Fruit fly (Drosophila melanogaster) whole organism, embryonic: ENCODE data around the gene CG14269.

Experiments used
- CG10274 ChIP-seq: fragments of 200-800 bp; sonication (Bioruptor generic); optimal IDR thresholded peaks from 3 replicates; lab custom pipeline; 2017; ENCODE audit warnings: missing biosample characterization, mild to moderate bottlenecking, missing genetic modification characterization
- CG11093 ChIP-seq: fragments of 200-800 bp; sonication (Bioruptor generic); IDR thresholded peaks from 3 replicates; pipeline ENCODE4 v1.3.6; 2022; ENCODE audit warnings: missing biosample characterization, missing genetic modification characterization
- CG11456 ChIP-seq: fragments of 200-800 bp; sonication (Bioruptor generic); IDR thresholded peaks from 3 replicates; pipeline ENCODE4 v1.3.6; 2022; ENCODE audit warnings: missing biosample characterization, missing genetic modification characterization
- CG12219 ChIP-seq: fragments of 200-800 bp; sonication (Bioruptor generic); optimal IDR thresholded peaks from 3 replicates; lab custom pipeline; 2018; ENCODE audit warnings: missing biosample characterization, mild to moderate bottlenecking, missing genetic modification characterization
- CG14667 ChIP-seq: fragments of 200-800 bp; sonication (Bioruptor generic); IDR thresholded peaks from 2 replicates; pipeline ENCODE4 v1.3.6; 2022; ENCODE audit warnings: missing biosample characterization, missing genetic modification characterization
- CG15601 ChIP-seq: fragments of 200-800 bp; sonication (Bioruptor generic); optimal IDR thresholded peaks from 3 replicates; lab custom pipeline; 2019; ENCODE audit warnings: missing biosample characterization, mild to moderate bottlenecking, missing genetic modification characterization, moderate library complexity
- CG31388 ChIP-seq: fragments of 200-800 bp; sonication (Bioruptor generic); optimal IDR thresholded peaks from 2 replicates; lab custom pipeline; 2016; ENCODE audit warnings: missing biosample characterization, missing genetic modification characterization
- CG33213 ChIP-seq: fragments of 200-800 bp; sonication (Bioruptor generic); optimal IDR thresholded peaks from 3 replicates; lab custom pipeline; 2016; ENCODE audit warnings: missing biosample characterization, missing genetic modification characterization
- CG3995 ChIP-seq: fragments of 200-800 bp; sonication (Bioruptor generic); optimal IDR thresholded peaks from 3 replicates; lab custom pipeline; 2016; ENCODE audit warnings: missing biosample characterization, missing genetic modification characterization
- CG43689 ChIP-seq: fragments of 200-800 bp; sonication (Bioruptor generic); IDR thresholded peaks from 2 replicates; pipeline ENCODE4 v1.3.6; 2022; ENCODE audit warnings: missing biosample characterization, missing genetic modification characterization
- CG4424 ChIP-seq: fragments of 200-800 bp; sonication (Bioruptor generic); optimal IDR thresholded peaks from 3 replicates; lab custom pipeline; 2016; ENCODE audit warnings: missing biosample characterization, missing genetic modification characterization
- CG4617 ChIP-seq: fragments of 200-800 bp; sonication (Bioruptor generic); optimal IDR thresholded peaks from 3 replicates; lab custom pipeline; 2016; ENCODE audit warnings: missing biosample characterization, missing genetic modification characterization, borderline replicate concordance
- CG4707 ChIP-seq: fragments of 200-800 bp; sonication (Bioruptor generic); optimal IDR thresholded peaks from 2 replicates; lab custom pipeline; 2018; ENCODE audit warnings: missing biosample characterization, mild to moderate bottlenecking, missing genetic modification characterization, moderate library complexity
- CG5180 ChIP-seq: fragments of 200-800 bp; sonication (Bioruptor generic); optimal IDR thresholded peaks from 3 replicates; lab custom pipeline; 2017; ENCODE audit warnings: missing biosample characterization, missing genetic modification characterization, mild to moderate bottlenecking, moderate library complexity, missing genetic modification reagents
- CG6689 ChIP-seq: fragments of 200-800 bp; sonication (Bioruptor generic); IDR thresholded peaks from 2 replicates; pipeline ENCODE4 v1.3.6; 2022; ENCODE audit warnings: missing biosample characterization, missing genetic modification characterization
- CG7357 ChIP-seq: fragments of 200-800 bp; sonication (Bioruptor generic); IDR thresholded peaks from 3 replicates; pipeline ENCODE4 v1.3.6; 2022; ENCODE audit warnings: missing biosample characterization, missing genetic modification characterization
- CG7786 ChIP-seq: fragments of 200-800 bp; sonication (Bioruptor generic); optimal IDR thresholded peaks from 2 replicates; lab custom pipeline; 2016; ENCODE audit warnings: missing biosample characterization, missing genetic modification characterization
- CG8388 ChIP-seq: fragments of 200-800 bp; sonication (Bioruptor generic); optimal IDR thresholded peaks from 2 replicates; lab custom pipeline; 2019; ENCODE audit warnings: missing biosample characterization, mild to moderate bottlenecking, missing genetic modification characterization, moderate library complexity
- CG8478 ChIP-seq: fragments of >200 bp; optimal IDR thresholded peaks from 2 replicates; lab custom pipeline; 2018
- CG8944 ChIP-seq: fragments of 200-800 bp; sonication (Bioruptor generic); optimal IDR thresholded peaks from 3 replicates; lab custom pipeline; 2016; ENCODE audit warnings: missing biosample characterization, missing genetic modification characterization
- Camta ChIP-seq: fragments of 200-800 bp; sonication (Bioruptor generic); optimal IDR thresholded peaks from 2 replicates; lab custom pipeline; 2016; ENCODE audit warnings: missing biosample characterization, missing genetic modification characterization
- Dad ChIP-seq: fragments of 200-800 bp; sonication (Bioruptor generic); optimal IDR thresholded peaks from 3 replicates; lab custom pipeline; 2016; ENCODE audit warnings: missing biosample characterization, missing genetic modification characterization
- Dbx ChIP-seq: fragments of 200-800 bp; sonication (Bioruptor generic); IDR thresholded peaks from 3 replicates; pipeline ENCODE4 v1.3.6; 2022; ENCODE audit warnings: missing biosample characterization, missing genetic modification characterization
- Gsc ChIP-seq: fragments of 200-800 bp; sonication (Bioruptor generic); IDR thresholded peaks from 2 replicates; pipeline ENCODE4 v1.3.6; 2022; ENCODE audit warnings: missing biosample characterization, missing genetic modification characterization
- Hey ChIP-seq: fragments of 200-800 bp; sonication (Bioruptor generic); optimal IDR thresholded peaks from 3 replicates; lab custom pipeline; 2018; ENCODE audit warnings: missing biosample characterization, mild to moderate bottlenecking, missing genetic modification characterization
- Hr39 ChIP-seq: fragments of >200 bp; optimal IDR thresholded peaks from 2 replicates; lab custom pipeline; 2017
- Hsf ChIP-seq: fragments of 200-800 bp; sonication (Bioruptor generic); optimal IDR thresholded peaks from 3 replicates; lab custom pipeline; 2016; ENCODE audit warnings: missing biosample characterization, missing genetic modification characterization
- Neu2 ChIP-seq: fragments of 200-800 bp; sonication (Bioruptor generic); optimal IDR thresholded peaks from 3 replicates; lab custom pipeline; 2016; ENCODE audit warnings: missing biosample characterization, missing genetic modification characterization, borderline replicate concordance
- Nf-YA ChIP-seq: fragments of 200-800 bp; sonication (Bioruptor generic); IDR thresholded peaks from 2 replicates; pipeline ENCODE4 v1.3.6; 2022; ENCODE audit warnings: missing biosample characterization, missing genetic modification characterization
- Sry-δ ChIP-seq: fragments of 200-800 bp; sonication (Bioruptor generic); optimal IDR thresholded peaks from 2 replicates; lab custom pipeline; 2016; ENCODE audit warnings: missing biosample characterization, missing genetic modification characterization
- ab ChIP-seq: fragments of 200-800 bp; sonication (Bioruptor generic); optimal IDR thresholded peaks from 2 replicates; lab custom pipeline; 2016; ENCODE audit warnings: missing biosample characterization, missing genetic modification characterization
- ac ChIP-seq: fragments of 200-800 bp; sonication (Bioruptor generic); optimal IDR thresholded peaks from 3 replicates; lab custom pipeline; 2017; ENCODE audit warnings: missing biosample characterization, mild to moderate bottlenecking, missing genetic modification characterization
- ara ChIP-seq: fragments of 200-800 bp; sonication (Bioruptor generic); IDR thresholded peaks from 2 replicates; pipeline ENCODE4 v1.3.6; 2022; ENCODE audit warnings: missing biosample characterization, missing genetic modification characterization
- btn ChIP-seq: fragments of 200-800 bp; sonication (Bioruptor generic); optimal IDR thresholded peaks from 2 replicates; lab custom pipeline; 2016; ENCODE audit warnings: missing biosample characterization, missing genetic modification characterization
- caup ChIP-seq: fragments of 200-800 bp; sonication (Bioruptor generic); optimal IDR thresholded peaks from 3 replicates; lab custom pipeline; 2017; ENCODE audit warnings: missing biosample characterization, mild to moderate bottlenecking, missing genetic modification characterization, moderate library complexity; ENCODE audit not compliant: severe bottlenecking
- chinmo ChIP-seq: fragments of 200-800 bp; sonication (Bioruptor generic); IDR thresholded peaks from 4 replicates; pipeline ENCODE4 v1.3.6; 2022; ENCODE audit warnings: missing biosample characterization, missing genetic modification characterization; ENCODE audit not compliant: partially characterized antibody
- chm ChIP-seq: fragments of 200-800 bp; sonication (Bioruptor generic); IDR thresholded peaks from 2 replicates; pipeline ENCODE4 v1.3.6; 2022; ENCODE audit warnings: missing biosample characterization, missing genetic modification characterization
- da ChIP-seq: fragments of 200-800 bp; sonication (Bioruptor generic); optimal IDR thresholded peaks from 2 replicates; lab custom pipeline; 2016; ENCODE audit warnings: missing biosample characterization, missing genetic modification characterization
- dimm ChIP-seq: fragments of 200-800 bp; sonication (Bioruptor generic); IDR thresholded peaks from 2 replicates; pipeline ENCODE4 v1.3.6; 2022; ENCODE audit warnings: missing biosample characterization, missing genetic modification characterization
- en ChIP-seq: fragments of 200-800 bp; sonication (Bioruptor generic); optimal IDR thresholded peaks from 2 replicates; lab custom pipeline; 2016; ENCODE audit warnings: missing biosample characterization, missing genetic modification characterization
- gem ChIP-seq: fragments of 200-800 bp; sonication (Bioruptor generic); optimal IDR thresholded peaks from 2 replicates; lab custom pipeline; 2019; ENCODE audit warnings: missing biosample characterization, mild to moderate bottlenecking, missing genetic modification characterization, moderate library complexity
- gfzf ChIP-seq: fragments of 200-800 bp; sonication (Bioruptor generic); optimal IDR thresholded peaks from 2 replicates; lab custom pipeline; 2016; ENCODE audit warnings: missing biosample characterization, mild to moderate bottlenecking, missing genetic modification characterization, moderate library complexity
- gsb ChIP-seq: fragments of 200-800 bp; sonication (Bioruptor generic); IDR thresholded peaks from 2 replicates; pipeline ENCODE4 v1.3.6; 2022; ENCODE audit warnings: missing biosample characterization, missing genetic modification characterization
- h ChIP-seq: fragments of >200 bp; optimal IDR thresholded peaks from 2 replicates; lab custom pipeline; 2017
- ham ChIP-seq: fragments of 200-800 bp; sonication (Bioruptor generic); IDR thresholded peaks from 2 replicates; pipeline ENCODE4 v1.3.6; 2022; ENCODE audit warnings: missing biosample characterization, missing genetic modification characterization
- p53 ChIP-seq: fragments of 200-800 bp; sonication (Bioruptor generic); optimal IDR thresholded peaks from 2 replicates; lab custom pipeline; 2016; ENCODE audit warnings: missing biosample characterization, missing genetic modification characterization
- trem ChIP-seq: fragments of 200-800 bp; optimal IDR thresholded peaks from 3 replicates; lab custom pipeline; 2019; ENCODE audit warnings: missing biosample characterization, mild to moderate bottlenecking, missing genetic modification characterization, moderate library complexity
- unpg ChIP-seq: fragments of 200-800 bp; sonication (Bioruptor generic); optimal IDR thresholded peaks from 3 replicates; lab custom pipeline; 2018; ENCODE audit warnings: missing biosample characterization, mild to moderate bottlenecking, missing genetic modification characterization, moderate library complexity
- usp ChIP-seq: fragments of >200 bp; optimal IDR thresholded peaks from 2 replicates; lab custom pipeline; 2017; ENCODE audit warnings: missing biosample characterization, missing genetic modification characterization
- z ChIP-seq: fragments of 200-800 bp; sonication (Bioruptor generic); IDR thresholded peaks from 3 replicates; pipeline ENCODE4 v1.3.6; 2022; ENCODE audit warnings: missing biosample characterization, missing genetic modification characterization
- zen2 ChIP-seq: fragments of 200-800 bp; sonication (Bioruptor generic); IDR thresholded peaks from 3 replicates; pipeline ENCODE4 v1.3.6; 2022; ENCODE audit warnings: missing biosample characterization, missing genetic modification characterization; ENCODE audit not compliant: partially characterized antibody

CG14269 gene

DNA sequence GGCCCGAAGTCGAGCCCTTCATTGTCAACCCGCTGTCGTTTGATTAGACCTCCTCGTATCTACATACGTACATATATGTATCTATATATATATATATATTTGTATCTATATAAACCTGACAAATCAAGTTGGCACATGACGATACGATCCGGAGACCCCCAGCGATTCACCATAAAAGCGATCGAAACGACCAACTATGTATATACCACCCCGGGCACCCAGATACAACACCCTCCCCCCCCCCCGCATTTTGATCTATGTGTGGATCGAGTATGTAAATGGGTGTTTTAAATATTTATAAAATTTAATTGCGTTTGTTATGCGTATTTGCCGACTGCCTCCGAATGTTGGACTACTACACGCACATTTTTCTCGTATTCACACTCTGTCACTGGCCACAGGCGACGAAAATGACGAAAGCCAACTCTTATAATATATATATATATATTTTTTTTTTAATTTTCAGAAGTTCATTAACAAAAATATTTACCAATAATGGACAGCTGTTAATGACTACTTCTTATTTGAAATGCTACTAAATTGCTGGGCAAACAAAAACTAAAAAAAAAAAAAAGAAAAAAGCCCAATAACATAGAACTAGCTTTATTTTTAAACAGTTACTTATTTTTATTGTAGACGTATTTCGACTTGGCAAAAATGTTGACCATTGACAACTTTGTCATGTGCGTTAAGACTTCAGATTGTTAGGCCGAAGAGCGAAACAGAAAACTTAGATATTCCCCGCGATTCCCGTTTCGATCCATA is 21.4 kb downstream of the CG14269 start (continued):
- TF ChIP-seq CG7786 (GFP tag; lab: Kevin White, UChicago): no peak
- no peak for TF ChIP-seq Sry-δ (GFP tag; lab: Kevin White, UChicago)
- no peak for TF ChIP-seq CG8478
- TF ChIP-seq gfzf: no peak
- peak; percentile 85 for TF ChIP-seq gem (tag; lab: Kevin White, UChicago)
- peak; percentile 21 for TF ChIP-seq Camta (GFP tag; lab: Kevin White, UChicago)
- TF ChIP-seq ab (GFP tag; lab: Kevin White, UChicago): no peak
- peak; percentile 1 for TF ChIP-seq CG5180 (GFP tag; lab: Kevin White, UChicago)
- no peak for TF ChIP-seq da (GFP tag; lab: Kevin White, UChicago)
- TF ChIP-seq CG4707 (GFP tag; lab: Kevin White, UChicago): no peak
- TF ChIP-seq CG4617 (GFP tag; lab: Kevin White, UChicago): no peak
- TF ChIP-seq Dad: no peak
- peak; percentile 42; the same call in 1 of the 2 replicates for TF ChIP-seq gsb (GFP tag; lab: Robert Waterston, UW)
- TF ChIP-seq Nf-YA (GFP tag; lab: Robert Waterston, UW): no peak
- no peak for TF ChIP-seq CG31388 (GFP tag; lab: Kevin White, UChicago)
- TF ChIP-seq h (lab: Kevin White, UChicago): no peak
- TF ChIP-seq chinmo (GFP tag; lab: Robert Waterston, UW): 0 out of 4 replicates have a peak, but pooled peaks have one; percentile 40
- TF ChIP-seq btn (GFP tag; lab: Kevin White, UChicago): no peak
- no peak for TF ChIP-seq CG43689 (GFP tag; lab: Robert Waterston, UW)
- TF ChIP-seq unpg (GFP tag; lab: Kevin White, UChicago): peak; percentile 74
- peak; percentile 68; the same call in 2 of the 3 replicates for TF ChIP-seq Dbx
- TF ChIP-seq CG33213 (GFP tag; lab: Kevin White, UChicago): no peak
- TF ChIP-seq ara (GFP tag; lab: Robert Waterston, UW): peak; percentile 58; the same call in 1 of the 2 replicates
- no peak for TF ChIP-seq p53 (GFP tag; lab: Kevin White, UChicago)
- TF ChIP-seq Hsf (GFP tag; lab: Kevin White, UChicago): peak; percentile 30
- 0 out of 2 replicates have a peak, but pooled peaks have one; percentile 14 for TF ChIP-seq CG14667 (GFP tag; lab: Robert Waterston, UW)
- TF ChIP-seq trem (tag; lab: Kevin White, UChicago): peak; percentile 41
- TF ChIP-seq Neu2 (GFP tag; lab: Kevin White, UChicago): no peak
- TF ChIP-seq CG3995 (GFP tag; lab: Kevin White, UChicago): no peak
- TF ChIP-seq ham: no peak
- TF ChIP-seq CG7357 (GFP tag; lab: Robert Waterston, UW): peak; percentile 59; the same call in 1 of the 3 replicates
- 0 out of 3 replicates have a peak, but pooled peaks have one; percentile 47 for TF ChIP-seq CG11456 (GFP tag; lab: Robert Waterston, UW)
- no peak for TF ChIP-seq CG12219 (GFP tag; lab: Kevin White, UChicago)
- TF ChIP-seq Hey (tag; lab: Kevin White, UChicago): no peak
- no peak for TF ChIP-seq CG10274 (GFP tag; lab: Kevin White, UChicago)
- TF ChIP-seq CG11093 (GFP tag; lab: Robert Waterston, UW): peak; percentile 52; the same call in 1 of the 3 replicates
- peak; percentile 70 for TF ChIP-seq CG8388 (GFP tag; lab: Kevin White, UChicago)
- peak; percentile 62 for TF ChIP-seq caup (GFP tag; lab: Kevin White, UChicago)
- TF ChIP-seq Gsc (GFP tag; lab: Robert Waterston, UW): no peak
- peak; percentile 65 for TF ChIP-seq CG6689 (GFP tag; lab: Robert Waterston, UW)
- no peak for TF ChIP-seq chm
- no peak for TF ChIP-seq z (GFP tag; lab: Robert Waterston, UW)
- no peak for TF ChIP-seq Hr39 (lab: Kevin White, UChicago)
- no peak for TF ChIP-seq CG8944
- TF ChIP-seq dimm (GFP tag; lab: Robert Waterston, UW): no peak
- TF ChIP-seq CG4424 (GFP tag; lab: Kevin White, UChicago): peak; percentile 44
- no peak for TF ChIP-seq zen2 (GFP tag; lab: Robert Waterston, UW)
- TF ChIP-seq en (GFP tag; lab: Kevin White, UChicago): no peak
- TF ChIP-seq CG15601 (tag; lab: Kevin White, UChicago): peak; percentile 62
- TF ChIP-seq usp (GFP tag; lab: Kevin White, UChicago): no peak
- no peak for TF ChIP-seq ac (GFP tag; lab: Kevin White, UChicago)
